Worm (Caenorhabditis elegans) whole organism, L2 larva: ENCODE data around the gene srw-68.

Experiments used
- aly-2 ChIP-seq: fragments of 150-350 bp; optimal IDR thresholded peaks from 2 replicates; lab custom pipeline; 2014; ENCODE audit warnings: missing biosample characterization, missing genetic modification characterization
- fos-1 ChIP-seq: fragments of 150-350 bp; optimal IDR thresholded peaks from 2 replicates; lab custom pipeline; 2014; ENCODE audit warnings: missing biosample characterization, missing genetic modification characterization
- nhr-23 ChIP-seq: fragments of 150-350 bp; optimal IDR thresholded peaks from 2 replicates; lab custom pipeline; 2014; ENCODE audit warnings: missing biosample characterization, missing genetic modification reagents, missing genetic modification characterization
- nhr-25 ChIP-seq: fragments of 150-350 bp; sonication (generic microtip); optimal IDR thresholded peaks from 3 replicates; lab custom pipeline; 2014; ENCODE audit warnings: missing biosample characterization, missing genetic modification characterization
- nhr-77 ChIP-seq: fragments of 150-350 bp; optimal IDR thresholded peaks from 2 replicates; lab custom pipeline; 2014; ENCODE audit warnings: missing biosample characterization, missing genetic modification characterization
- zag-1 ChIP-seq: fragments of 150-350 bp; optimal IDR thresholded peaks from 2 replicates; lab custom pipeline; 2014; ENCODE audit warnings: missing biosample characterization, missing genetic modification characterization
- ztf-11 ChIP-seq: sonication (generic microtip); optimal IDR thresholded peaks from 2 replicates; lab custom pipeline; 2017; ENCODE audit warnings: missing biosample characterization, missing genetic modification characterization
- ztf-4 ChIP-seq: fragments of 150-350 bp; optimal IDR thresholded peaks from 2 replicates; lab custom pipeline; 2014; ENCODE audit warnings: missing biosample characterization, missing genetic modification characterization

- TF ChIP-seq nhr-23 (tag; lab: Kevin White, UChicago) = no peak
- TF ChIP-seq ztf-11 = no peak
- no peak for TF ChIP-seq zag-1
- no peak for TF ChIP-seq nhr-25 (tag; lab: Kevin White, UChicago)
- no peak for TF ChIP-seq fos-1 (tag; lab: Kevin White, UChicago)
- no peak for TF ChIP-seq aly-2 (tag; lab: Kevin White, UChicago)
- TF ChIP-seq nhr-77 (tag; lab: Kevin White, UChicago) = no peak
- no peak for TF ChIP-seq ztf-4 (tag; lab: Kevin White, UChicago)
These were observed 25.9 kb downstream of the srw-68 start, which contains the start of gene srx-60 for ce11 chrV:7400588-7400987.
